Fruit fly (Drosophila melanogaster) whole organism: Measurements from ENCODE around the gene CG9396.

Source experiments
- CG8478 ChIP-seq: fragments of >200 bp; optimal IDR thresholded peaks from 2 replicates; lab custom pipeline; 2018; ENCODE audit warnings: inconsistent platforms
- Dll ChIP-seq: fragments of >200 bp; optimal IDR thresholded peaks from 2 replicates; lab custom pipeline; 2017
- EcR ChIP-seq, 2 experiments: fragments of >200 bp; optimal IDR thresholded peaks; 2 replicates each; lab custom pipeline; 2017; ENCODE audit warnings: missing biosample characterization in 2 of 2, missing genetic modification characterization in 2 of 2, missing genetic modification reagents in 2 of 2
- pan ChIP-seq: fragments of >200 bp; optimal IDR thresholded peaks from 2 replicates; lab custom pipeline; 2017
- psq ChIP-seq: fragments of >200 bp; optimal IDR thresholded peaks from 2 replicates; lab custom pipeline; 2017
- usp ChIP-seq: fragments of >200 bp; optimal IDR thresholded peaks from 2 replicates; lab custom pipeline; 2017; ENCODE audit warnings: missing biosample characterization, missing genetic modification characterization, mixed read lengths

DNA sequence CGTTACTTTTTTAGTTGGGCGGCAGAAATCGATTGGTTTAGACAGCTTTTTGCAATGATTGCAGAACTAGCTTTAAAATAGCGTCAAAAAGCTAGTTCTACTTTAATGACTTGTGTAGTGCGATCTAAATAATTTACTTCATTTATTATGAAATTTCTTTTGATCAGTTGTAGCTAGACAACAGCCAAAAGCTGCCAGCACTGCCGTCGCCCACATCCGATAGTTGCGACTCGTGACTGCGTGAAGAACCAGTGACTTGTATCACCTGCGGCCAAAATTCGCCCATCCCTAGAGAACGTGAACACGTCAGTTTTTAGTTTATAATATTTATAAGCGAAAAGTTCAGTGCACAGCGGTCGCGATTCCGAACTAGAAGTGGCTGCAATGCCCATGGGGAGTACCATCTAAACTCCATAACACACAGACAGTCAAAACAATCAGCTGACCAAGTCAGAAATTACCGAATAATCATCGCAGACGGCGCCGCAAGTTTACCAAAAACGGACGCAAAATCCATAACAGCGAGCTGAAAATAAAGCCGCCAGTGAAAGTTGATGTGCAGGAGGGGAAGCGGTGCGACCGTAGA is 15.3 kb upstream of the CG9396 start, which contains the start of gene P58IPK:
- TF ChIP-seq pan (lab: Kevin White, UChicago) (no peak), CG8478 (no peak), Dll (lab: Kevin White, UChicago) (no peak), psq (lab: Kevin White, UChicago) (no peak), usp (GFP tag; lab: Kevin White, UChicago) (no peak), EcR (GFP tag; optimal IDR thresholded peaks at IDR 0.05; lab: Kevin White, UChicago) (no peak)
